Worm (Caenorhabditis elegans) whole organism, L4/young adult: ENCODE measurements around the gene col-172.

Experiments
- W03F9.2 ChIP-seq: fragments of 150-350 bp; optimal IDR thresholded peaks from 2 replicates; lab custom pipeline; 2014; ENCODE audit warnings: missing biosample characterization, missing genetic modification characterization
- dao-5 ChIP-seq: sonication (generic microtip); optimal IDR thresholded peaks from 2 replicates; lab custom pipeline; 2016; ENCODE audit warnings: missing genotype, missing genetic modification characterization, moderate library complexity, missing compliant biosample characterization
- him-1 ChIP-seq: sonication (generic microtip); optimal IDR thresholded peaks from 2 replicates; lab custom pipeline; 2016; ENCODE audit warnings: missing genotype, missing genetic modification reagents, missing genetic modification characterization, missing compliant biosample characterization

Gene col-172

DNA sequence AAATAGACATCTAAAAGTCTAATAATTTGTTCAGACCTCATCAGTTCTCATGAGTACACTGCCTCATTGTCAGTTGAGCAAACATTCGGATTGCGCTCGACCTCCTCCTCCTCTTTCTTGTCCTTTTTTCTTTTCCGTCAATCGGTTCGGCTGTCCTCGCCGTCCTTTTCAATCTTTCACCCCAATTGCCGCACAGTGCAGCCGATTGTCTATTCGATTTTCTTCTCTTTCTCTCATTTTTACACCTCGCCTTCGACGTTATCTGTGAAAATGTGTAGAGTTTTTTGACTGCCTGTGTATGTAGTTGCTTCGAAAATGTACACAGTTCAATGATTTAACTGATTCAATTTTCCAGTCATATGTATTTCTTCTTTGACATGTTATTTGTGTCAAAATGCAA is 19.4 kb upstream of the col-172 start:
- TF ChIP-seq dao-5, result no peak
- TF ChIP-seq him-1 (tag; lab: Kevin White, UChicago), result no peak
- no peak for TF ChIP-seq W03F9.2

DNA sequence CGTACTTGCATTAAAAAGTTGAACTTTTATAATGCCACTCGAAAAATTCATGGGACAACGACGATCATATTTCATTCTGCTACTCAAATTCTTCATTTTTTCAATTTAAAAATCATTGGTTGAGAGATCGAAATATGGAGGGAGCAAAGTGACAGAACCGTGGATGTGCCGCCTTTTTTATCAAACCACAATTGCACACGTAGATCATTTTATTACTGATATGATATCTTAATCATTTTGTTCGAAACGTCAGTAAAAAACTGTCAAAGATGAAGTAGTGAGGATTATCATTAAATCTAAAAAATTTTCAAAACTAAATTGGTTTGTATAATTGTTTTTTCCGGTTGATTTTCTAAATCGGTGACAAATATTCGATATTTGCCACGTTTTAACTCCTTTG is 18.5 kb upstream of the col-172 start:
- TF ChIP-seq dao-5, result no peak
- TF ChIP-seq him-1 (tag; lab: Kevin White, UChicago), result no peak
- TF ChIP-seq W03F9.2, result no peak

DNA sequence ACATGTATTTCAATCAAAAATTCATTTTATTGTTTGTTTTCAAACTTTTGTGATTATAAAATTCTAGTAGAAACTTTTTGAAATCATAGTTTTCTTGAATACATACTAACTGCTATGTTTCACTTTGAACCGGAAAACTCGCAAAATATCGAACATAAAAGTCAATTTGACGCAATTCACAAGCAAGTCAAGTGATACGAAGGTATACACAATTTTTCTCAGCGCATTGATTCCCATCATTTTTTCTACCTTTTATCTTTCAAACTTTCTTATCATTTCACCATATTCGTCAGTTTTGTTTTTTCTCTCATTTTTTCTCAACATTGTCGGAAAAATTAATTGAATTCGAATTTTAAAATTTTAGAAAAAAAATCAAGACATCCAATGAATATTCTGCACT is 17.5 kb upstream of the col-172 start, which contains the start of gene nhr-173:
nhr-173 (plus strand) TSS at position 366 of the 400 bp plus-strand sequence.
- TF ChIP-seq dao-5 (no peak), him-1 (tag; lab: Kevin White, UChicago) (no peak), W03F9.2 (no peak)

DNA sequence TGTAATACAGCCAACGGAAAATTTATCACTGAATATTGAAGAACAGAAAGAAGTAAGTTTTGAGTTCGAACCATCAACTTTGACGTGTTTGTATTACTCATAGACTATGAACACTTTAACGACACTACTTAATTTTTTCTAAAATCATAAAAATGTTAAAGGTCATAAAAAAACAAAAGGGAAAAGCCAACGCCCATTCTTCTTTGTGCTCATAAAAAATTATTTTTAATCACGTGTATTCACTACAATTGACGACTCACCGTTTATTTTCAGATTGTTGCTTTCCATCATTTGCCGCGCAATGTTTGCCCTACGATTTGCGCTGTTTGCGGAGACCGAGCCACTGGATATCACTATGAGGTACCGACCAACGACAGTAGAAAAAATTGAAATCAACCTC is 16.4 kb upstream of the col-172 start:
- TF ChIP-seq W03F9.2 (no peak), dao-5 (no peak), him-1 (tag; lab: Kevin White, UChicago) (no peak)

DNA sequence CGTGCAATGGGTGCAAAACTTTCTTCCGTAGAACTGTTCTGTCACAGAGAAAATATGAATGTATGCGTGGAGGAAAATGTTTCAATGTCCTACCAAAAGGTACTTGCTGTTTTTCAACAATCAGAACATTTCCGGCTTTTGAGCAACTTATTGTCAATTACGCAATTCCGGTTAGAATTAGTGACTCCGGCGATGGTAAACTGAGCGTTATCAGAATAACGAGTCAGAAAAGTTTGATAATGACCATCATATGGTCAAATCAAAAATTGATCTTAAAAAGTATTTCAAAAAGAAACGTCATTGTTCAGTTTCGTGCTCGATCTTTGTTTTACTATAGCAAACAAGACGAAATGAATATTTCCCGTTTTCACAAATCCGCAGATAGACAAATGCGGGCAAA is 15.8 kb upstream of the col-172 start:
- TF ChIP-seq him-1 (tag; lab: Kevin White, UChicago) (no peak), W03F9.2 (no peak), dao-5 (no peak)

DNA sequence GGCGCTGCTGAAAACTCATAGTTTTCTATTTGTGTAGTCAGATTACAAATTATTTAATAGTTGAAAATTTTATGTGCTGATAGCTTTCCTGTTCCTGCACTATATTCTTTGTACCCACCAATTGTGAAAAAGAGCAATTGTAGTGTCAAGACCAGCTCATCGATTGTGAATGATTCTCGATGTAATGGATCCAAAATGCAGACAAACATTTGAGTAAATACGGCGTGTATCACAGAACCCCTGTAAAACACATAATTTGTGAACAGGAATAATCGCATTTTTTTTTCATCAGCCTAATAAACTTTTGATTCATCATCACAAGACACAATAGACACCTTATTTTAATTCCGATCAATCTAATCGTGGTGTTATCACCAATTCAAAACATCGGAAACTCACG is 10.4 kb upstream of the col-172 start:
- TF ChIP-seq dao-5 (no peak), him-1 (tag; lab: Kevin White, UChicago) (no peak), W03F9.2 (no peak)

DNA sequence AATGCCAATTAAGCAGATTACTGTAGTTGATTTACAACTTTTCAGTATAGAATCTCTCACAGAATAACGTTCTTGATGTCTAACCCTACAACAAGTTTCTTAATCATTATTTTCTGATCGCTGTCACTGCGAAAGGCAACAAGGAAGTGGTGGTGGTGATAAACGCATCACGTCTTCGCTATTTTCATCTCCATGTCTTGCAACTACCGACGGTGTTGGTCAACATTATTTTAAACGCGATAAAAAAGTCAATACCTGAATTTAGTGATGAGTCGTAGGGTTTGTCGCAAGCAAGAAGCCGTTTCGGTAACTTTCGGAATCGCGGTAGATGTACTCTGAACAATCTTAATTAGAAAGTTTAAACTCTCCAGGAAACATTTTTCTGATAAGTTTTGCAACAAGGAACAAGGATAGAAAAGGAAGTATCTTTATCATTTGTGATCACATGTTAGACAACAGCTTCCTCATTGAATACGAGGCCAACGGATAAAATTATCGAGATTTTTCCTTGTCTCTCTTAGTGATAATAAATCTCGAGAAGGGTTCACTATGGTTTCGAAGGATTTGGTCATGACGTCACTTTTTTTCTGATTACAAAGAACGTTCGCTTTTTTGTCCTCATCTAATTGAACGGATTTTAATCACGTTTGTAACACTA is 8.7 kb upstream of the col-172 start:
- TF ChIP-seq dao-5, result no peak
- TF ChIP-seq W03F9.2, result no peak

DNA sequence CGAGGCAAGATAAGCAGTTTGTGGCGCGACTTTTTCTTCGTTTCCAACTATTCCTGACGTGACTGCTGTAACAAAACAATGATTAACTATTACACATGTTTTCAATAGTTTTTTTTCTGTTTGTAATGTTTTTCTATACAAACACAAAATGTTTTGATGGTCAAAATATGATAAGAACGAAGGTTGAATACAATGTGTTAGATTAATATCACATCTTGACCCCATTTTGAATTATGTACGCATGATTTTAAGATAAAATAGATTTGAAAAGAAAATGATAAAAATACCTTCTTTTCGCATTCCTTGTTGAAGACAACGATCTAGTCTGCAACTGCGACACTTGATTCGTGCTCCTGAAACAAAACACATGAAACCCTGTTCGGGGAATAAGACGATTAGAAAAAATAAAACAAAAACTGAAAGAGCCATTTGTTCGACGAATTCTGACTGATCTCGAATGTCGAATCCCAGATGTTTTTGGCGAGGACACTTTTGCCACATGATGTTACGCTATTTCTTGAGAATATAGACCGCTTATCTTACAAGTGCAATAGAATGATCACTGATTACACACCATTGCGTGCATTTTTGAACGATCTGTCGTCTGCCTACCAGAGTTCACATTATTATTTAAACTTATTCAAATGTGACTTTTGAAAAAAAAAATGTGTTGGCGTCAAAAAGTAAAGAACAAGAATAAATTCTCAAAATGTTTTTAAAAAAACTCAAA is 7.3 kb upstream of the col-172 start:
- no peak for TF ChIP-seq him-1 (tag; lab: Kevin White, UChicago)
- no peak for TF ChIP-seq W03F9.2
- no peak for TF ChIP-seq dao-5

DNA sequence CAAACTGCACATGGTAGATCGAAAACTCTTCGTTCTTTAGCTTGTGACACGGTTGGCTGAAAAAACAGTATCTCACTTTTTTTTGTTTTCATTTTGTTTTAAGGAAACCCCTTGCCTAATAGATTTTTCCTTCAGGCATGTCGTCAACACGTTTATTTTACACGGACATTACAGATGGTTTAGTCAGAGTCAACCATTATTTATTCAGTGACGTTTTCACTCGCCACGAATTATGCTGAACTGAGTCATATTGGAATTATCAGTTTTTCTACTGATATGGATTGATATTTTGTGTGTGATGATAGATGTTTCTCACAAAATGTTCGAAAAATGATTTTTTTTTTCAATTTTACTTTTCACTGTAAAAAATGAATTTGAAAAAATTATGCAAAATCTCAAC is 5.2 kb upstream of the col-172 start:
- no peak for TF ChIP-seq him-1 (tag; lab: Kevin White, UChicago)
- TF ChIP-seq W03F9.2, result no peak
- TF ChIP-seq dao-5, result no peak

DNA sequence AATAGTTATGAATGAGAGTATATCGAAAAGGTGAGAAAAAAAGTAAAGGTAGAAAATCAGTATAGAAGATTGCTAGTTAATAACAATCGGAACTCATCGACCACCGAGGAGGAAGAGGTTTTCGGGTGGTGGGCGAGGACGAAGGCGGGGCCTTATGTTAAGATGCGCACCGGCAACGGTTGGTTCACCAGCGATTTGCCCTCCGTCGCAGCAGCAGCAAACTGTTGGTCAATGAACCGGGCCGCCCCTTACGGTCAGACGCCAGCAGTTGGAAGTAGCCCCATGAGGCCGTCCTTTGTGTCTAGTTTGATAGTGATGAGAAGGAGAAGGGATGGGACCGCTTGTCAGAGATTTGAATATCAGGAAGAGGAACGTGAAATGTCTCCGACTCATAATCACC is 3.7 kb upstream of the col-172 start, which contains the start of gene nhr-137:
nhr-137 (minus strand) TSS at position 101 of the 400 bp plus-strand sequence.
- TF ChIP-seq dao-5, result no peak
- no peak for TF ChIP-seq him-1 (tag; lab: Kevin White, UChicago)
- no peak for TF ChIP-seq W03F9.2

DNA sequence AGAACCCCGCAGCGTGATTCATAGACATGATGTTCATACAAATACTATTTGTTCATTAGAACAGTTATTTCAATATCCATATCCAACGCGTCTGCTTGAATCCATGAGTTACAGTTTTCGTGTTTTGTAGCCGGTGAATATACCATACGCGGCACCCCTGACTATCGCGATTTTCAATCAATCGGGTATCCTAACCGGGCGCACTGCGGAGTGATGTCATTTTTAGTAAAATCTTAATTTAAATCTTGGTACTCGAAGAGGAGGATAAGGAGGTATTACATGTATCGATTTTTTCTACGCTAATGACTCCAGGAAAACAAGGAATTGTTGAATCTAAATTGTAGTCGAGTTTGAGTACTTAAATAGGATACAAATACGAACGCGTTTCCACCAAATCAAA is 3.3 kb upstream of the col-172 start:
- no peak for TF ChIP-seq him-1 (tag; lab: Kevin White, UChicago)
- no peak for TF ChIP-seq W03F9.2
- no peak for TF ChIP-seq dao-5

DNA sequence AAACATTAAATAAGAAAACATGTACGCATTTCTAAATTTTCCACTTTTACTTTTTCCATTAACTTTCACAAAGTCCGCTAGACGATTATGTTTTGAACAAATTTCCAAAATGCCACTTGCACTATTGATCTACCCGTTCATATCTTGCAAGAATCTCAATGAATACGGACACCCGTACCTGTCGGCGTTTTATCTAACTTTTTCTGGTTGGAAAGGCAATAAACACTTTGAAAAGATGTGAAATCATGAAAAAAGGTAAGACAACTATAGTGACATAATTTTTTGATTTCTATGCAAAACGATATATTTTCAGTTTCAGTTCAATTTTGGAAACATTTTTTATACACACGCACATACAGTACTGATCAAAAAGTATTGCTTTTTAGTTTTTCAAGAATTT is 902 bp upstream of the col-172 start:
- TF ChIP-seq W03F9.2 (no peak), dao-5 (no peak), him-1 (tag; lab: Kevin White, UChicago) (no peak)

DNA sequence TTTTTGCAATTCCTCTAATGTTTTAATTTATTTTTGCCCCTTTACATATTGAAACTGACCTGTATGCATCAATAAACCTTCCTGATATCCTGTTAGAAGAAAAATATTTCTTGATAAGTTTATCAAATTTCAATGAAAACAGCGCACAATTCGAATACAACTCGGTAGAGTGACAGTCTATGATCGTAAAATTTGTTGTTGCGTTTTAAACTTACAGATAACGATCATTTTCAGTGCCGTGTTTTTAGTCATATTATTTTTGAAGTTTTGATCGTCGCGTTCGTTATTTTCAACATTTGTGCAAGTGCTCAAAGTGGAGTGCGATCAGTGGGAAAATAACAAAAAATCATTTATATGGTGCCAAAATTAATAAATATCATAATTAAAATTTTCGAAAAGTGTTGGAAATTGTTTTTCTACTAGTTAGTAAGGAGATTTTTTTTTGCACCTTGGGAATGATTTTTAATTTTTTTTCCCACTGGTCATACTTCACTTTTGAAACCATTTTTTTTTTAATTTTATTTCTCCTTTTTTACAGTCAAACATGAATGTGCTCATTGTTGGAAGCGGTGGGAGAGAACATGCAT is 1.8 kb downstream of the col-172 start, which contains the start of gene F38B6.4:
F38B6.4 (plus strand) TSS at position 537 of the 587 bp plus-strand sequence.
- TF ChIP-seq W03F9.2 (no peak), dao-5 (no peak), him-1 (tag; lab: Kevin White, UChicago) (no peak)

DNA sequence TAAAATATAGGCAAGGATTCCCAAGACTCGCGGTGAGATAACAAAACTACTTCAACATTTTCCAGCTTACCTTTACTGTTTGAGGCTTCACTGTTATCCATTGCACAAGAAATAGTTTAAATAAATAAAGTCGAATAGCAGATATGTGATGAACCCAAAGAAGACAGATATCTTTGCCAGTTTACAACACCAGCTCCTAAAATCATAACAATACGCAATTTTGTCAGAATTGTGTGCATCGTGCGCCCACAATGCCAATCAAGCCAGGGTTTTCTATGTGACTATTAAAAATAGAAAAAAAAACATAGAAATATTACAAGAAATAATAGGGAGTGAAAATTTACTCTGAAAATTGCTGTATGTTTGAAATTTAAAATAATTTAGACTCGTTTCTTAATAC is 10.1 kb downstream of the col-172 start, which contains the start of gene F38B6.8:
F38B6.8 (minus strand) TSS at position 101 of the 400 bp plus-strand sequence.
- TF ChIP-seq dao-5 (no peak), him-1 (tag; lab: Kevin White, UChicago) (no peak), W03F9.2 (no peak)

DNA sequence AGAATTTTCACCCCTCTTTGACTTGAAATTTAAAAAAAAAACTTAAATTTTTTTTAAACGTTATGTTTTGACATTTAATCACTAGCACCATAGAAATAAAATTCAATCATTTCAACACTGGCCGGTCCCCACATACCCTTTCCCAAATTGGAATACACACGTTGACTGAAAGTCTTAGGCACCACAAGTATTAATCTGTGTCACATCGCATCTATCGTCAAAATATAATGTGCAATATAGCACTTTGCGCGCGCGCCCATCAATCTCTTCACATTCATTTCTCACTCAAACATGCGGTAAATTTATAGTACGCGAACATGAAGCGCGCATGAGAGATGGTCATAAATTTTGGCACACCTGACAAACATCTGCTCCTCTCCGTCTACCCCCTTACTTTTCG is 14.7 kb downstream of the col-172 start:
- TF ChIP-seq him-1 (tag; lab: Kevin White, UChicago) (no peak), dao-5 (no peak)
